Fruit fly (Drosophila melanogaster): ENCODE results near the gene CG5805.

- TF ChIP-seq Sox15 (GFP tag; optimal IDR thresholded peaks at IDR 0.05) (no peak), CG7368 (GFP tag; optimal IDR thresholded peaks at IDR 0.05) (no peak), CG8632 (GFP tag; optimal IDR thresholded peaks at IDR 0.05) (no peak), eg (GFP tag; IDR thresholded peaks at IDR 0.05) (no peak), pdm3 (GFP tag; optimal IDR thresholded peaks at IDR 0.05) (no peak), CG11902 (GFP tag; optimal IDR thresholded peaks at IDR 0.05) (no peak), fkh (GFP tag; optimal IDR thresholded peaks at IDR 0.05) (no peak), CG1621 (tag; optimal IDR thresholded peaks at IDR 0.05) (no peak), CG3032 (tag; optimal IDR thresholded peaks at IDR 0.05) (no peak), OdsH (GFP tag; optimal IDR thresholded peaks at IDR 0.05) (no peak), CG6276 (GFP tag; optimal IDR thresholded peaks at IDR 0.05) (no peak), Blimp-1 (GFP tag; optimal IDR thresholded peaks at IDR 0.05) (no peak), Hr4 (GFP tag; optimal IDR thresholded peaks at IDR 0.05) (no peak), CG9139 (GFP tag; optimal IDR thresholded peaks at IDR 0.05) (no peak)
Observed at dm6 chr3R:24764971-24765370, 22.2 kb downstream of the CG5805 start, which contains the start of gene AstA.

Data from whole organism, prepupa.